Worm (Caenorhabditis elegans) whole organism, L2 larva: Measurements from ENCODE around the gene mls-2.

Experiments
- F13H6.1 ChIP-seq: sonication (generic microtip); optimal IDR thresholded peaks from 2 replicates; lab custom pipeline; 2016; ENCODE audit warnings: missing genetic modification characterization, missing compliant biosample characterization
- R02D3.7 ChIP-seq: fragments of 150-350 bp; optimal IDR thresholded peaks from 2 replicates; lab custom pipeline; 2014; ENCODE audit warnings: missing biosample characterization, missing genetic modification characterization
- Y55F3AM.14 ChIP-seq: fragments of 200-800 bp; sonication (Bioruptor generic); optimal IDR thresholded peaks from 2 replicates; lab custom pipeline; 2018; ENCODE audit warnings: mild to moderate bottlenecking, missing genetic modification characterization, missing compliant biosample characterization
- ZK546.5 ChIP-seq: sonication (generic microtip); optimal IDR thresholded peaks from 2 replicates; lab custom pipeline; 2017; ENCODE audit warnings: missing biosample characterization, missing genetic modification characterization
- alr-1 ChIP-seq: fragments of 150-350 bp; optimal IDR thresholded peaks from 2 replicates; lab custom pipeline; 2014; ENCODE audit warnings: missing biosample characterization, missing genetic modification characterization
- aly-2 ChIP-seq: fragments of 150-350 bp; optimal IDR thresholded peaks from 2 replicates; lab custom pipeline; 2014; ENCODE audit warnings: missing biosample characterization, missing genetic modification characterization
- ama-1 ChIP-seq: fragments of 150-350 bp; optimal IDR thresholded peaks from 2 replicates; lab custom pipeline; 2018; ENCODE audit warnings: inconsistent platforms
- blmp-1 ChIP-seq: sonication (generic microtip); optimal IDR thresholded peaks from 2 replicates; lab custom pipeline; 2017; ENCODE audit warnings: missing genetic modification characterization, mild to moderate bottlenecking, missing compliant biosample characterization, antibody characterized with exemption, moderate library complexity; ENCODE audit not compliant: insufficient read depth
- ceh-16 ChIP-seq: fragments of 150-350 bp; optimal IDR thresholded peaks from 2 replicates; lab custom pipeline; 2014; ENCODE audit warnings: missing biosample characterization, missing genetic modification characterization
- crh-2 ChIP-seq: sonication (generic microtip); optimal IDR thresholded peaks from 2 replicates; lab custom pipeline; 2017; ENCODE audit warnings: missing biosample characterization, missing genetic modification characterization
- dmd-4 ChIP-seq: sonication (generic microtip); optimal IDR thresholded peaks from 2 replicates; lab custom pipeline; 2017; ENCODE audit warnings: missing biosample characterization, missing genetic modification characterization
- egl-27 ChIP-seq: sonication (generic microtip); optimal IDR thresholded peaks from 3 replicates; lab custom pipeline; 2017; ENCODE audit warnings: missing biosample characterization, missing genetic modification reagents, missing genetic modification characterization
- elt-3 ChIP-seq: sonication (generic microtip); optimal IDR thresholded peaks from 2 replicates; lab custom pipeline; 2017; ENCODE audit warnings: missing biosample characterization, missing genetic modification characterization
- fos-1 ChIP-seq: fragments of 150-350 bp; optimal IDR thresholded peaks from 2 replicates; lab custom pipeline; 2014; ENCODE audit warnings: missing biosample characterization, missing genetic modification characterization
- gmeb-1 ChIP-seq: fragments of 150-350 bp; optimal IDR thresholded peaks from 2 replicates; lab custom pipeline; 2014; ENCODE audit warnings: missing biosample characterization, missing genetic modification characterization
- lin-13 ChIP-seq: fragments of 150-350 bp; optimal IDR thresholded peaks from 2 replicates; lab custom pipeline; 2014; ENCODE audit warnings: missing biosample characterization, missing genetic modification reagents, missing genetic modification characterization
- lsy-2 ChIP-seq, 2 experiments: fragments of 150-350 bp in 1 of 2; sonication (generic microtip) in 1 of 2; optimal IDR thresholded peaks; 2 replicates each; lab custom pipeline; 2014 to 2017; ENCODE audit warnings: missing biosample characterization in 2 of 2, missing genetic modification characterization in 2 of 2
- mbf-1 ChIP-seq: sonication (generic microtip); optimal IDR thresholded peaks from 2 replicates; lab custom pipeline; 2017; ENCODE audit warnings: missing biosample characterization, missing genetic modification characterization
- mdl-1 ChIP-seq, 2 experiments: fragments of 150-350 bp in 1 of 2; sonication (generic microtip) in 1 of 2; optimal IDR thresholded peaks; 2 replicates each; lab custom pipeline; 2017; ENCODE audit warnings: missing biosample characterization in 2 of 2, missing genetic modification characterization in 2 of 2
- nhr-10 ChIP-seq: sonication (generic microtip); optimal IDR thresholded peaks from 2 replicates; lab custom pipeline; 2017; ENCODE audit warnings: missing biosample characterization, missing genetic modification characterization
- nhr-12 ChIP-seq: fragments of 150-350 bp; optimal IDR thresholded peaks from 2 replicates; lab custom pipeline; 2014; ENCODE audit warnings: missing biosample characterization, missing genetic modification characterization
- nhr-129 ChIP-seq: fragments of 150-350 bp; optimal IDR thresholded peaks from 2 replicates; lab custom pipeline; 2014; ENCODE audit warnings: missing biosample characterization, missing genetic modification characterization
- nhr-21 ChIP-seq: fragments of 150-350 bp; optimal IDR thresholded peaks from 2 replicates; lab custom pipeline; 2014; ENCODE audit warnings: missing biosample characterization, missing genetic modification characterization
- nhr-23 ChIP-seq: fragments of 150-350 bp; optimal IDR thresholded peaks from 2 replicates; lab custom pipeline; 2014; ENCODE audit warnings: missing biosample characterization, missing genetic modification reagents, missing genetic modification characterization
- nhr-25 ChIP-seq: fragments of 150-350 bp; sonication (generic microtip); optimal IDR thresholded peaks from 3 replicates; lab custom pipeline; 2014; ENCODE audit warnings: missing biosample characterization, missing genetic modification characterization
- nhr-6 ChIP-seq: fragments of 150-350 bp; optimal IDR thresholded peaks from 2 replicates; lab custom pipeline; 2014; ENCODE audit warnings: missing biosample characterization, missing genetic modification characterization
- peb-1 ChIP-seq: fragments of 150-350 bp; optimal IDR thresholded peaks from 2 replicates; lab custom pipeline; 2014; ENCODE audit warnings: missing biosample characterization, missing genetic modification characterization
- sem-4 ChIP-seq: fragments of 150-350 bp; optimal IDR thresholded peaks from 2 replicates; lab custom pipeline; 2014; ENCODE audit warnings: missing biosample characterization, missing genetic modification reagents, missing genetic modification characterization
- skn-1 ChIP-seq: sonication (generic microtip); optimal IDR thresholded peaks from 2 replicates; lab custom pipeline; 2017; ENCODE audit warnings: missing biosample characterization, missing genetic modification characterization
- snpc-4 ChIP-seq: fragments of 150-350 bp; optimal IDR thresholded peaks from 2 replicates; lab custom pipeline; 2014; ENCODE audit warnings: missing biosample characterization, missing genetic modification characterization
- unc-39 ChIP-seq: fragments of 150-350 bp; optimal IDR thresholded peaks from 2 replicates; lab custom pipeline; 2014; ENCODE audit warnings: missing biosample characterization, missing genetic modification characterization
- unc-55 ChIP-seq: fragments of 150-350 bp; sonication (generic microtip); optimal IDR thresholded peaks from 3 replicates; lab custom pipeline; 2014; ENCODE audit warnings: missing biosample characterization, missing genetic modification reagents, missing genetic modification characterization
- unc-62 ChIP-seq: fragments of 150-350 bp; optimal IDR thresholded peaks from 2 replicates; lab custom pipeline; 2014; ENCODE audit warnings: missing biosample characterization, missing genetic modification reagents, missing genetic modification characterization
- zag-1 ChIP-seq: fragments of 150-350 bp; optimal IDR thresholded peaks from 2 replicates; lab custom pipeline; 2014; ENCODE audit warnings: missing biosample characterization, missing genetic modification characterization
- ztf-1 ChIP-seq: fragments of 200-800 bp; sonication (Bioruptor generic); conservative IDR thresholded peaks from 2 replicates; pipeline ENCODE4 v1.3.6; 2022; ENCODE audit warnings: missing genetic modification characterization, missing compliant biosample characterization
- ztf-11 ChIP-seq: sonication (generic microtip); optimal IDR thresholded peaks from 2 replicates; lab custom pipeline; 2017; ENCODE audit warnings: missing biosample characterization, missing genetic modification characterization
- ztf-4 ChIP-seq: fragments of 150-350 bp; optimal IDR thresholded peaks from 2 replicates; lab custom pipeline; 2014; ENCODE audit warnings: missing biosample characterization, missing genetic modification characterization

mls-2 gene

ce11 chrX:4769885-4770284, 8.4 kb upstream of the mls-2 start, which contains the start of gene npr-1:
Gene npr-1 (minus strand): TSS chrX:4769985.
- TF ChIP-seq nhr-12 (tag; lab: Kevin White, UChicago) (no peak), unc-39 (tag; lab: Kevin White, UChicago) (no peak), elt-3 (tag; lab: Kevin White, UChicago) (no peak), blmp-1 (tag; lab: Kevin White, UChicago) (no peak), nhr-129 (tag; lab: Kevin White, UChicago) (no peak), dmd-4 (no peak), sem-4 (no peak), egl-27 (tag; lab: Kevin White, UChicago) (no peak), zag-1 (no peak), crh-2 (tag; lab: Kevin White, UChicago) (no peak), F13H6.1 (no peak), nhr-10 (no peak)

- no peak for TF ChIP-seq ZK546.5 (tag; lab: Kevin White, UChicago)
- no peak for TF ChIP-seq crh-2 (tag; lab: Kevin White, UChicago)
- TF ChIP-seq nhr-129 (tag; lab: Kevin White, UChicago) = no peak
- no peak for TF ChIP-seq nhr-6 (tag; lab: Kevin White, UChicago)
- no peak for TF ChIP-seq skn-1 (tag; lab: Kevin White, UChicago)
- TF ChIP-seq mdl-1 (tag; optimal IDR thresholded peaks at IDR 0.05; lab: Kevin White, UChicago) = no peak
- no peak for TF ChIP-seq fos-1 (tag; lab: Kevin White, UChicago)
- TF ChIP-seq lin-13 (GFP tag; lab: Kevin White, UChicago) = no peak
- TF ChIP-seq egl-27 (tag; lab: Kevin White, UChicago) = no peak
- no peak for TF ChIP-seq F13H6.1
- no peak for TF ChIP-seq dmd-4
- no peak for TF ChIP-seq alr-1 (tag; lab: Kevin White, UChicago)
- TF ChIP-seq peb-1 (tag; lab: Kevin White, UChicago) = no peak
- TF ChIP-seq nhr-21 (tag; lab: Kevin White, UChicago) = no peak
- TF ChIP-seq nhr-23 = no peak
- TF ChIP-seq ztf-11 = no peak
- TF ChIP-seq R02D3.7 = no peak
- no peak for TF ChIP-seq unc-39 (tag; lab: Kevin White, UChicago)
- TF ChIP-seq snpc-4 (tag; lab: Kevin White, UChicago) = no peak
- TF ChIP-seq ama-1 (lab: Kevin White, UChicago) = no peak
Observed at ce11 chrX:4759718-4760117, 1.7 kb downstream of the mls-2 start.

- TF ChIP-seq unc-62 (GFP tag; lab: Kevin White, UChicago) = no peak
- no peak for TF ChIP-seq mbf-1 (tag; lab: Kevin White, UChicago)
- TF ChIP-seq aly-2 (tag; lab: Kevin White, UChicago) = no peak
- TF ChIP-seq dmd-4 = no peak
- no peak for TF ChIP-seq nhr-129 (tag; lab: Kevin White, UChicago)
- no peak for TF ChIP-seq ztf-1
- TF ChIP-seq egl-27 (tag; lab: Kevin White, UChicago) = no peak
- no peak for TF ChIP-seq mdl-1 (tag; optimal IDR thresholded peaks at IDR 0.05; lab: Kevin White, UChicago)
- TF ChIP-seq alr-1 (tag; lab: Kevin White, UChicago) = no peak
- TF ChIP-seq nhr-23 = no peak
- no peak for TF ChIP-seq ZK546.5 (tag; lab: Kevin White, UChicago)
- no peak for TF ChIP-seq ztf-4 (tag; lab: Kevin White, UChicago)
- TF ChIP-seq ceh-16 (tag; lab: Kevin White, UChicago) = no peak
- no peak for TF ChIP-seq unc-55 (GFP tag; lab: Kevin White, UChicago)
- no peak for TF ChIP-seq Y55F3AM.14
- TF ChIP-seq nhr-6 (tag; lab: Kevin White, UChicago) = no peak
- TF ChIP-seq gmeb-1 (tag; lab: Kevin White, UChicago) = no peak
- no peak for TF ChIP-seq ztf-11
- TF ChIP-seq nhr-25 (tag; lab: Kevin White, UChicago) = no peak
- TF ChIP-seq zag-1 = no peak
Observed at ce11 chrX:4754725-4755124, 6.7 kb downstream of the mls-2 start, which contains the start of gene C39E6.2. Gene C39E6.2 (minus strand): TSS chrX:4755118.

ce11 chrX:4749080-4749479, 12.4 kb downstream of the mls-2 start, which contains the start of gene lon-2:
Gene lon-2 (minus strand): TSS chrX:4749083.
- no peak for TF ChIP-seq skn-1 (tag; lab: Kevin White, UChicago)
- no peak for TF ChIP-seq unc-62 (GFP tag; lab: Kevin White, UChicago)
- no peak for TF ChIP-seq lsy-2 (tag; optimal IDR thresholded peaks at IDR 0.05; lab: Kevin White, UChicago)
- TF ChIP-seq fos-1 (tag; lab: Kevin White, UChicago) = peak; percentile 83
